Worm (Caenorhabditis elegans): Measurements from ENCODE around the gene F25A2.1.

DNA sequence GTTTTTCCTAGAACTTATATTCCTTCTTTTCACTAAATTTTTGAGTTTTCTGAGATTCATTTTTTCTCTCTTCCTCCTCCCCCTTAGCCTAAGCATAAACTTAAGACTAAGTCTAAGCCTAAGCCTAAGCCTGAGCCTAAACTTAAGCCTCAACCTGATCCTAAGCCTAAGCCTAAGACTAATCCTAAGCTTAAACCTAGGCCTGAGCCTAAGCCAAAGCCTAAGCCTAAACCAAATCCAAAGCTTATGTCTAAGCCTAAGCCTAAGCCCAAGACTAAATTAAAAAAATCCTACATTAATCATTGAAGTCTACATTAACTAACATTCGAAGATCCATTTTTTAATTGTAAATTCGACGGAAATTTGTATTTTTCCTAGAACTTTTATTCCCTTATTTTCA lies 38.6 kb upstream of the F25A2.1 start:
- TF ChIP-seq ama-1 (optimal IDR thresholded peaks at IDR 0.05) (no peak), nhr-25 (tag; optimal IDR thresholded peaks at IDR 0.05) (no peak), mdl-1 (tag; optimal IDR thresholded peaks at IDR 0.05) (no peak), nhr-67 (tag; optimal IDR thresholded peaks at IDR 0.05) (no peak), nhr-76 (tag; optimal IDR thresholded peaks at IDR 0.05) (no peak), fkh-10 (GFP tag; optimal IDR thresholded peaks at IDR 0.05) (no peak), fos-1 (tag; optimal IDR thresholded peaks at IDR 0.05) (no peak), nhr-237 (tag; optimal IDR thresholded peaks at IDR 0.05) (no peak), nhr-11 (tag; optimal IDR thresholded peaks at IDR 0.05) (no peak)
